Worm (Caenorhabditis elegans) whole organism, L4/young adult: ENCODE results near the gene F14F7.7.
A peak's percentile ranks its signal among the peaks of the same experiment; 100 is the strongest.

Source experiments
- W03F9.2 ChIP-seq: fragments of 150-350 bp; optimal IDR thresholded peaks from 2 replicates; lab custom pipeline; 2014; ENCODE audit warnings: missing biosample characterization, missing genetic modification characterization
- dao-5 ChIP-seq: sonication (generic microtip); optimal IDR thresholded peaks from 2 replicates; lab custom pipeline; 2016; ENCODE audit warnings: missing genotype, missing genetic modification characterization, moderate library complexity, missing compliant biosample characterization
- him-1 ChIP-seq: sonication (generic microtip); optimal IDR thresholded peaks from 2 replicates; lab custom pipeline; 2016; ENCODE audit warnings: missing genotype, missing genetic modification reagents, missing genetic modification characterization, missing compliant biosample characterization

ce11 chrIII:13069416-13069815 lies 38.7 kb downstream of the F14F7.7 start:
- TF ChIP-seq dao-5 (tag; lab: Kevin White, UChicago) (no peak), him-1 (tag; lab: Kevin White, UChicago) (no peak), W03F9.2 (peak; percentile 25)
